Worm (Caenorhabditis elegans) whole organism, L2 larva: ENCODE results near the gene T13C5.6.

Experiments used
- C34F6.9 ChIP-seq: fragments of 150-350 bp; optimal IDR thresholded peaks from 2 replicates; lab custom pipeline; 2014; ENCODE audit warnings: missing biosample characterization, missing genetic modification characterization
- F13H6.1 ChIP-seq: sonication (generic microtip); optimal IDR thresholded peaks from 2 replicates; lab custom pipeline; 2016; ENCODE audit warnings: missing genetic modification characterization, missing compliant biosample characterization
- R02D3.7 ChIP-seq: fragments of 150-350 bp; optimal IDR thresholded peaks from 2 replicates; lab custom pipeline; 2014; ENCODE audit warnings: missing biosample characterization, missing genetic modification characterization
- Y55F3AM.14 ChIP-seq: fragments of 200-800 bp; sonication (Bioruptor generic); optimal IDR thresholded peaks from 2 replicates; lab custom pipeline; 2018; ENCODE audit warnings: mild to moderate bottlenecking, missing genetic modification characterization, missing compliant biosample characterization
- ZK546.5 ChIP-seq: sonication (generic microtip); optimal IDR thresholded peaks from 2 replicates; lab custom pipeline; 2017; ENCODE audit warnings: missing biosample characterization, missing genetic modification characterization
- alr-1 ChIP-seq: fragments of 150-350 bp; optimal IDR thresholded peaks from 2 replicates; lab custom pipeline; 2014; ENCODE audit warnings: missing biosample characterization, missing genetic modification characterization
- aly-2 ChIP-seq: fragments of 150-350 bp; optimal IDR thresholded peaks from 2 replicates; lab custom pipeline; 2014; ENCODE audit warnings: missing biosample characterization, missing genetic modification characterization
- ama-1 ChIP-seq: fragments of 150-350 bp; optimal IDR thresholded peaks from 2 replicates; lab custom pipeline; 2018; ENCODE audit warnings: inconsistent platforms
- blmp-1 ChIP-seq: sonication (generic microtip); optimal IDR thresholded peaks from 2 replicates; lab custom pipeline; 2017; ENCODE audit warnings: missing genetic modification characterization, mild to moderate bottlenecking, missing compliant biosample characterization, antibody characterized with exemption, moderate library complexity; ENCODE audit not compliant: insufficient read depth
- ceh-16 ChIP-seq: fragments of 150-350 bp; optimal IDR thresholded peaks from 2 replicates; lab custom pipeline; 2014; ENCODE audit warnings: missing biosample characterization, missing genetic modification characterization
- ceh-82 ChIP-seq: fragments of 150-350 bp; optimal IDR thresholded peaks from 2 replicates; lab custom pipeline; 2014; ENCODE audit warnings: missing biosample characterization, missing genetic modification characterization
- crh-2 ChIP-seq: sonication (generic microtip); optimal IDR thresholded peaks from 2 replicates; lab custom pipeline; 2017; ENCODE audit warnings: missing biosample characterization, missing genetic modification characterization
- dmd-4 ChIP-seq: sonication (generic microtip); optimal IDR thresholded peaks from 2 replicates; lab custom pipeline; 2017; ENCODE audit warnings: missing biosample characterization, missing genetic modification characterization
- egl-27 ChIP-seq: sonication (generic microtip); optimal IDR thresholded peaks from 3 replicates; lab custom pipeline; 2017; ENCODE audit warnings: missing biosample characterization, missing genetic modification reagents, missing genetic modification characterization
- elt-1 ChIP-seq: fragments of 150-350 bp; optimal IDR thresholded peaks from 2 replicates; lab custom pipeline; 2014; ENCODE audit warnings: missing biosample characterization, missing genetic modification characterization
- elt-3 ChIP-seq: sonication (generic microtip); optimal IDR thresholded peaks from 2 replicates; lab custom pipeline; 2017; ENCODE audit warnings: missing biosample characterization, missing genetic modification characterization
- fos-1 ChIP-seq: fragments of 150-350 bp; optimal IDR thresholded peaks from 2 replicates; lab custom pipeline; 2014; ENCODE audit warnings: missing biosample characterization, missing genetic modification characterization
- gmeb-1 ChIP-seq: fragments of 150-350 bp; optimal IDR thresholded peaks from 2 replicates; lab custom pipeline; 2014; ENCODE audit warnings: missing biosample characterization, missing genetic modification characterization
- lin-11 ChIP-seq: fragments of 150-350 bp; sonication (generic microtip); optimal IDR thresholded peaks from 2 replicates; lab custom pipeline; 2014; ENCODE audit warnings: missing biosample characterization, missing genetic modification characterization, inconsistent platforms, mixed read lengths
- lin-13 ChIP-seq: fragments of 150-350 bp; optimal IDR thresholded peaks from 2 replicates; lab custom pipeline; 2014; ENCODE audit warnings: missing biosample characterization, missing genetic modification reagents, missing genetic modification characterization
- lin-39 ChIP-seq: fragments of 150-350 bp; optimal IDR thresholded peaks from 2 replicates; lab custom pipeline; 2014; ENCODE audit warnings: missing biosample characterization, missing genetic modification reagents, missing genetic modification characterization
- lsy-2 ChIP-seq, 2 experiments: fragments of 150-350 bp in 1 of 2; sonication (generic microtip) in 1 of 2; optimal IDR thresholded peaks; 2 replicates each; lab custom pipeline; 2014 to 2017; ENCODE audit warnings: missing biosample characterization in 2 of 2, missing genetic modification characterization in 2 of 2
- mab-5 ChIP-seq: fragments of 150-350 bp; optimal IDR thresholded peaks from 2 replicates; lab custom pipeline; 2014; ENCODE audit warnings: missing biosample characterization, missing genetic modification characterization
- mbf-1 ChIP-seq: sonication (generic microtip); optimal IDR thresholded peaks from 2 replicates; lab custom pipeline; 2017; ENCODE audit warnings: missing biosample characterization, missing genetic modification characterization
- mdl-1 ChIP-seq, 2 experiments: fragments of 150-350 bp in 1 of 2; sonication (generic microtip) in 1 of 2; optimal IDR thresholded peaks; 2 replicates each; lab custom pipeline; 2017; ENCODE audit warnings: missing biosample characterization in 2 of 2, missing genetic modification characterization in 2 of 2
- nhr-10 ChIP-seq: sonication (generic microtip); optimal IDR thresholded peaks from 2 replicates; lab custom pipeline; 2017; ENCODE audit warnings: missing biosample characterization, missing genetic modification characterization
- nhr-11 ChIP-seq: fragments of 150-350 bp; optimal IDR thresholded peaks from 2 replicates; lab custom pipeline; 2014; ENCODE audit warnings: missing biosample characterization, missing genetic modification characterization
- nhr-12 ChIP-seq: fragments of 150-350 bp; optimal IDR thresholded peaks from 2 replicates; lab custom pipeline; 2014; ENCODE audit warnings: missing biosample characterization, missing genetic modification characterization
- nhr-129 ChIP-seq: fragments of 150-350 bp; optimal IDR thresholded peaks from 2 replicates; lab custom pipeline; 2014; ENCODE audit warnings: missing biosample characterization, missing genetic modification characterization
- nhr-21 ChIP-seq: fragments of 150-350 bp; optimal IDR thresholded peaks from 2 replicates; lab custom pipeline; 2014; ENCODE audit warnings: missing biosample characterization, missing genetic modification characterization
- nhr-23 ChIP-seq: fragments of 150-350 bp; optimal IDR thresholded peaks from 2 replicates; lab custom pipeline; 2014; ENCODE audit warnings: missing biosample characterization, missing genetic modification reagents, missing genetic modification characterization
- nhr-237 ChIP-seq: fragments of 150-350 bp; optimal IDR thresholded peaks from 2 replicates; lab custom pipeline; 2014; ENCODE audit warnings: missing biosample characterization, missing genetic modification characterization
- nhr-25 ChIP-seq: fragments of 150-350 bp; sonication (generic microtip); optimal IDR thresholded peaks from 3 replicates; lab custom pipeline; 2014; ENCODE audit warnings: missing biosample characterization, missing genetic modification characterization
- nhr-6 ChIP-seq: fragments of 150-350 bp; optimal IDR thresholded peaks from 2 replicates; lab custom pipeline; 2014; ENCODE audit warnings: missing biosample characterization, missing genetic modification characterization
- nhr-77 ChIP-seq: fragments of 150-350 bp; optimal IDR thresholded peaks from 2 replicates; lab custom pipeline; 2014; ENCODE audit warnings: missing biosample characterization, missing genetic modification characterization
- peb-1 ChIP-seq: fragments of 150-350 bp; optimal IDR thresholded peaks from 2 replicates; lab custom pipeline; 2014; ENCODE audit warnings: missing biosample characterization, missing genetic modification characterization
- sem-4 ChIP-seq: fragments of 150-350 bp; optimal IDR thresholded peaks from 2 replicates; lab custom pipeline; 2014; ENCODE audit warnings: missing biosample characterization, missing genetic modification reagents, missing genetic modification characterization
- skn-1 ChIP-seq: sonication (generic microtip); optimal IDR thresholded peaks from 2 replicates; lab custom pipeline; 2017; ENCODE audit warnings: missing biosample characterization, missing genetic modification characterization
- sma-3 ChIP-seq: sonication (generic microtip); optimal IDR thresholded peaks from 2 replicates; lab custom pipeline; 2016; ENCODE audit warnings: missing genetic modification reagents, missing genetic modification characterization, missing compliant biosample characterization
- sma-9 ChIP-seq, 2 experiments: fragments of 150-350 bp in 1 of 2; sonication (generic microtip) in 1 of 2; optimal IDR thresholded peaks; 2 replicates each; lab custom pipeline; 2014 to 2016; ENCODE audit warnings: missing genetic modification characterization in 2 of 2, mild to moderate bottlenecking in 1 of 2, missing biosample characterization in 1 of 2, missing compliant biosample characterization in 1 of 2, missing genetic modification reagents in 1 of 2, moderate library complexity in 1 of 2
- snpc-4 ChIP-seq: fragments of 150-350 bp; optimal IDR thresholded peaks from 2 replicates; lab custom pipeline; 2014; ENCODE audit warnings: missing biosample characterization, missing genetic modification characterization
- unc-39 ChIP-seq: fragments of 150-350 bp; optimal IDR thresholded peaks from 2 replicates; lab custom pipeline; 2014; ENCODE audit warnings: missing biosample characterization, missing genetic modification characterization
- unc-55 ChIP-seq: fragments of 150-350 bp; sonication (generic microtip); optimal IDR thresholded peaks from 3 replicates; lab custom pipeline; 2014; ENCODE audit warnings: missing biosample characterization, missing genetic modification reagents, missing genetic modification characterization
- unc-62 ChIP-seq: fragments of 150-350 bp; optimal IDR thresholded peaks from 2 replicates; lab custom pipeline; 2014; ENCODE audit warnings: missing biosample characterization, missing genetic modification reagents, missing genetic modification characterization
- zag-1 ChIP-seq: fragments of 150-350 bp; optimal IDR thresholded peaks from 2 replicates; lab custom pipeline; 2014; ENCODE audit warnings: missing biosample characterization, missing genetic modification characterization
- ztf-1 ChIP-seq: fragments of 200-800 bp; sonication (Bioruptor generic); conservative IDR thresholded peaks from 2 replicates; pipeline ENCODE4 v1.3.6; 2022; ENCODE audit warnings: missing genetic modification characterization, missing compliant biosample characterization
- ztf-11 ChIP-seq: sonication (generic microtip); optimal IDR thresholded peaks from 2 replicates; lab custom pipeline; 2017; ENCODE audit warnings: missing biosample characterization, missing genetic modification characterization
- ztf-4 ChIP-seq: fragments of 150-350 bp; optimal IDR thresholded peaks from 2 replicates; lab custom pipeline; 2014; ENCODE audit warnings: missing biosample characterization, missing genetic modification characterization

Gene T13C5.6

DNA sequence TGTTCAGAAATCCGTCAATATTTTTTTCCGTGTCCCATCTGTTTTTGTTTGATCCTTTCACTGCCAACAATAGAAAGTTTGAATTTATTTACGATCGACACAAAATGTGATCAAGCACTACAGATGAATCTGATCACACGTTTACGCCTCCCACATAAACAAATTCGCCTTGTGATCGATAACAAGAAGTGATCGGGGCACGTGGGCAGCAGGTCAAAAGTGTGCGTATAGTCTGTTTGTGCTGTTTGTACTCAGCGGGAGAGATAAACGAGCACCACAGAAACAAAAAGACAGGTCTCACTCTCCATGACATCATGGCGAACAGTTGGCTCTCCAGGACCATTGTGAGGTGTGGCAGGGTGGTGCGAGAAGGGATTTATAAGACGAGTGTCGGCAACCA is 48.1 kb upstream of the T13C5.6 start:
- peak; percentile 81 for TF ChIP-seq blmp-1
- peak; percentile 56 for TF ChIP-seq gmeb-1 (tag; lab: Kevin White, UChicago)
- TF ChIP-seq nhr-21 (tag; lab: Kevin White, UChicago) = peak; percentile 85
- TF ChIP-seq unc-62 (GFP tag; lab: Kevin White, UChicago) = no peak
- TF ChIP-seq zag-1 (tag; lab: Kevin White, UChicago) = no peak
- peak; percentile 52 for TF ChIP-seq C34F6.9
- TF ChIP-seq elt-3 (tag; lab: Kevin White, UChicago) = no peak
- no peak for TF ChIP-seq lin-39
- TF ChIP-seq ceh-16 (tag; lab: Kevin White, UChicago) = no peak
- no peak for TF ChIP-seq ZK546.5
- no peak for TF ChIP-seq unc-55 (GFP tag; lab: Kevin White, UChicago)
- peak; percentile 26 for TF ChIP-seq nhr-6 (tag; lab: Kevin White, UChicago)
- TF ChIP-seq snpc-4 (tag; lab: Kevin White, UChicago) = no peak
- TF ChIP-seq alr-1 = no peak
- no peak for TF ChIP-seq peb-1 (tag; lab: Kevin White, UChicago)
- TF ChIP-seq nhr-12 = no peak
- TF ChIP-seq ama-1 (lab: Kevin White, UChicago) = peak; percentile 58
- TF ChIP-seq nhr-77 = no peak
- TF ChIP-seq unc-39 (tag; lab: Kevin White, UChicago) = no peak
- peak; percentile 89 for TF ChIP-seq nhr-25
- TF ChIP-seq nhr-23 (tag; lab: Kevin White, UChicago) = no peak
- peak; percentile 78 for TF ChIP-seq Y55F3AM.14
- TF ChIP-seq sma-3 = peak; percentile 85
- no peak for TF ChIP-seq ceh-82 (tag; lab: Kevin White, UChicago)
- no peak for TF ChIP-seq elt-1 (tag; lab: Kevin White, UChicago)
- TF ChIP-seq mdl-1 (tag; optimal IDR thresholded peaks at IDR 0.05; lab: Kevin White, UChicago) = peak; percentile 67 to 91
- no peak for TF ChIP-seq ztf-1
- no peak for TF ChIP-seq egl-27
- no peak for TF ChIP-seq ztf-11 (tag; lab: Kevin White, UChicago)
- TF ChIP-seq skn-1 (tag; lab: Kevin White, UChicago) = peak; percentile 4
- TF ChIP-seq nhr-237 (tag; lab: Kevin White, UChicago) = no peak
- no peak for TF ChIP-seq aly-2 (tag; lab: Kevin White, UChicago)
- peak; percentile 60 for TF ChIP-seq sem-4 (tag; lab: Kevin White, UChicago)
- no peak for TF ChIP-seq R02D3.7 (tag; lab: Kevin White, UChicago)
- peak; percentile 91 for TF ChIP-seq ztf-4 (tag; lab: Kevin White, UChicago)
- peak; percentile 34 for TF ChIP-seq nhr-10 (tag; lab: Kevin White, UChicago)
- peak in 1 of 2 experiments; percentile 76 for TF ChIP-seq lsy-2 (tag; optimal IDR thresholded peaks at IDR 0.05; lab: Kevin White, UChicago)
- TF ChIP-seq lin-11 = peak; percentile 48
- peak; percentile 97 for TF ChIP-seq sma-9 (GFP tag; optimal IDR thresholded peaks at IDR 0.05; lab: Kevin White, UChicago)
- no peak for TF ChIP-seq sma-9 (tag; optimal IDR thresholded peaks at IDR 0.05; lab: Kevin White, UChicago)
- peak; percentile 94 for TF ChIP-seq crh-2 (tag; lab: Kevin White, UChicago)
- peak; percentile 91 for TF ChIP-seq F13H6.1 (tag; lab: Kevin White, UChicago)
- peak; percentile 68 for TF ChIP-seq fos-1
- no peak for TF ChIP-seq mbf-1 (tag; lab: Kevin White, UChicago)
- peak; percentile 97 for TF ChIP-seq nhr-129 (tag; lab: Kevin White, UChicago)
- TF ChIP-seq nhr-11 = no peak
- TF ChIP-seq dmd-4 (tag; lab: Kevin White, UChicago) = no peak
- peak; percentile 34 for TF ChIP-seq mab-5 (tag; lab: Kevin White, UChicago)
- TF ChIP-seq lin-13 (GFP tag; lab: Kevin White, UChicago) = peak; percentile 56
